Fruit fly (Drosophila melanogaster) whole organism, prepupa: ENCODE data around the gene eIF1A.
A peak's percentile ranks its signal among the peaks of the same experiment; 100 is the strongest.

Experiments used
- CG11762 ChIP-seq: fragments of 200-800 bp; sonication (Bioruptor generic); optimal IDR thresholded peaks from 3 replicates; lab custom pipeline; 2016; ENCODE audit warnings: missing biosample characterization, missing genetic modification characterization; ENCODE audit not compliant: insufficient read depth
- CG3032 ChIP-seq: fragments of 200-800 bp; optimal IDR thresholded peaks from 2 replicates; lab custom pipeline; 2019; ENCODE audit warnings: missing biosample characterization, mild to moderate bottlenecking, missing genetic modification characterization, moderate library complexity
- CG31627 ChIP-seq: fragments of 200-800 bp; sonication (Bioruptor generic); optimal IDR thresholded peaks from 3 replicates; lab custom pipeline; 2016; ENCODE audit warnings: missing biosample characterization, missing genetic modification characterization
- CG4318 ChIP-seq: fragments of 200-800 bp; sonication (Bioruptor generic); optimal IDR thresholded peaks from 3 replicates; lab custom pipeline; 2017; ENCODE audit warnings: missing biosample characterization, mild to moderate bottlenecking, missing genetic modification characterization
- CG6163 ChIP-seq: fragments of 200-800 bp; sonication (Bioruptor generic); IDR thresholded peaks from 3 replicates; pipeline ENCODE4 v1.3.6; 2022; ENCODE audit warnings: missing biosample characterization, missing genetic modification characterization
- CG6276 ChIP-seq: fragments of 200-800 bp; sonication (Bioruptor generic); optimal IDR thresholded peaks from 2 replicates; lab custom pipeline; 2017; ENCODE audit warnings: missing biosample characterization, mild to moderate bottlenecking, missing genetic modification characterization
- CG6792 ChIP-seq: fragments of 200-800 bp; sonication (Bioruptor generic); optimal IDR thresholded peaks from 3 replicates; lab custom pipeline; 2016; ENCODE audit warnings: missing biosample characterization, missing genetic modification characterization
- Eip75B ChIP-seq: fragments of 200-800 bp; sonication (Bioruptor generic); optimal IDR thresholded peaks from 3 replicates; lab custom pipeline; 2016; ENCODE audit warnings: missing biosample characterization, missing genetic modification characterization
- Eip78C ChIP-seq: fragments of 200-800 bp; sonication (Bioruptor generic); peaks from one replicate; lab custom pipeline; 2016; ENCODE audit warnings: missing biosample characterization, missing genetic modification characterization
- Eip93F ChIP-seq: fragments of 200-800 bp; sonication (Bioruptor generic); optimal IDR thresholded peaks from 2 replicates; lab custom pipeline; 2016; ENCODE audit warnings: missing biosample characterization, mild to moderate bottlenecking, missing genetic modification characterization
- Ets21C ChIP-seq: fragments of 200-800 bp; sonication (Bioruptor generic); optimal IDR thresholded peaks from 3 replicates; lab custom pipeline; 2016; ENCODE audit warnings: missing biosample characterization, missing genetic modification characterization
- Gug ChIP-seq: fragments of 200-800 bp; sonication (Bioruptor generic); IDR thresholded peaks from 2 replicates; pipeline ENCODE4 v1.3.6; 2022; ENCODE audit warnings: missing biosample characterization, missing genetic modification characterization
- Hr39 ChIP-seq: fragments of 200-800 bp; sonication (Bioruptor generic); optimal IDR thresholded peaks from 2 replicates; lab custom pipeline; 2016; ENCODE audit warnings: missing biosample characterization, missing genetic modification characterization
- Met ChIP-seq: fragments of 200-800 bp; sonication (Bioruptor generic); optimal IDR thresholded peaks from 3 replicates; lab custom pipeline; 2016; ENCODE audit warnings: missing biosample characterization, missing genetic modification characterization
- Smox ChIP-seq: fragments of 200-800 bp; sonication (Bioruptor generic); optimal IDR thresholded peaks from 3 replicates; lab custom pipeline; 2016; ENCODE audit warnings: missing biosample characterization, missing genetic modification characterization
- Sox14 ChIP-seq: fragments of 200-800 bp; sonication (Bioruptor generic); optimal IDR thresholded peaks from 3 replicates; lab custom pipeline; 2016; ENCODE audit warnings: missing biosample characterization, missing genetic modification characterization
- cyc ChIP-seq: fragments of 200-800 bp; sonication (Bioruptor generic); optimal IDR thresholded peaks from 3 replicates; lab custom pipeline; 2016; ENCODE audit warnings: missing biosample characterization, missing genetic modification characterization
- dac ChIP-seq: fragments of 200-800 bp; sonication (Bioruptor generic); optimal IDR thresholded peaks from 2 replicates; lab custom pipeline; 2017; ENCODE audit warnings: missing biosample characterization, mild to moderate bottlenecking, missing genetic modification characterization
- dsx ChIP-seq: fragments of 200-800 bp; optimal IDR thresholded peaks from 3 replicates; lab custom pipeline; 2019; ENCODE audit warnings: missing biosample characterization, mild to moderate bottlenecking, missing genetic modification characterization, moderate library complexity; ENCODE audit not compliant: poor library complexity, severe bottlenecking
- eg ChIP-seq: fragments of 200-800 bp; sonication (Bioruptor generic); IDR thresholded peaks from 3 replicates; pipeline ENCODE4 v1.3.6; 2022; ENCODE audit warnings: missing biosample characterization, missing genetic modification characterization
- esn ChIP-seq: fragments of 200-800 bp; sonication (Bioruptor generic); optimal IDR thresholded peaks from 2 replicates; lab custom pipeline; 2016; ENCODE audit warnings: missing biosample characterization, mild to moderate bottlenecking, missing genetic modification characterization, moderate library complexity
- fd59A ChIP-seq: fragments of 200-800 bp; sonication (Bioruptor generic); optimal IDR thresholded peaks from 2 replicates; lab custom pipeline; 2017; ENCODE audit warnings: missing biosample characterization, mild to moderate bottlenecking, missing genetic modification characterization, missing genetic modification reagents
- fd85E ChIP-seq: fragments of 200-800 bp; sonication (Bioruptor generic); optimal IDR thresholded peaks from 3 replicates; lab custom pipeline; 2016; ENCODE audit warnings: missing biosample characterization, missing genetic modification characterization
- fkh ChIP-seq: fragments of 200-800 bp; sonication (Bioruptor generic); optimal IDR thresholded peaks from 3 replicates; lab custom pipeline; 2017; ENCODE audit warnings: missing biosample characterization, mild to moderate bottlenecking, missing genetic modification characterization, moderate library complexity
- salr ChIP-seq, 2 experiments: fragments of 200-800 bp; sonication (Bioruptor generic); optimal IDR thresholded peaks; 3 replicates each; lab custom pipeline; 2016 to 2018; ENCODE audit warnings: missing biosample characterization in 2 of 2, missing genetic modification characterization in 2 of 2, mild to moderate bottlenecking in 1 of 2
- spab ChIP-seq: fragments of 200-800 bp; sonication (Bioruptor generic); optimal IDR thresholded peaks from 2 replicates; lab custom pipeline; 2017; ENCODE audit warnings: missing biosample characterization, mild to moderate bottlenecking, missing genetic modification characterization, missing genetic modification reagents
- ss ChIP-seq, 2 experiments: fragments of 200-800 bp; sonication (Bioruptor generic); optimal IDR thresholded peaks; 2 replicates in 1 of 2; 3 replicates in 1 of 2; lab custom pipeline; 2017 to 2018; ENCODE audit warnings: mild to moderate bottlenecking in 2 of 2, missing biosample characterization in 2 of 2, missing genetic modification characterization in 2 of 2, moderate library complexity in 1 of 2
- svp ChIP-seq: fragments of 200-800 bp; sonication (Bioruptor generic); peaks from one replicate; lab custom pipeline; 2016; ENCODE audit warnings: missing biosample characterization, missing genetic modification characterization
- topi ChIP-seq: fragments of 200-800 bp; sonication (Bioruptor generic); optimal IDR thresholded peaks from 3 replicates; lab custom pipeline; 2016; ENCODE audit warnings: missing biosample characterization, missing genetic modification characterization
- vri ChIP-seq: fragments of 200-800 bp; sonication (Bioruptor generic); optimal IDR thresholded peaks from 3 replicates; lab custom pipeline; 2016; ENCODE audit warnings: missing biosample characterization, mild to moderate bottlenecking, missing genetic modification characterization

Gene eIF1A

dm6 chr3R:18277406-18277805 lies 2.9 kb downstream of the eIF1A start:
- TF ChIP-seq vri, result peak; percentile 67
- no peak for TF ChIP-seq Eip75B (GFP tag; lab: Kevin White, UChicago)
- TF ChIP-seq salr (GFP tag; optimal IDR thresholded peaks at IDR 0.05; lab: Kevin White, UChicago), result no peak
- no peak for TF ChIP-seq Gug (GFP tag; lab: Robert Waterston, UW)
- no peak for TF ChIP-seq fd59A (GFP tag; lab: Kevin White, UChicago)
- TF ChIP-seq, all 60 proteins: peak for 1

- peak; percentile 25 for TF ChIP-seq CG31627 (GFP tag; lab: Kevin White, UChicago)
- TF ChIP-seq Eip93F (GFP tag; lab: Kevin White, UChicago), result peak; percentile 24
- TF ChIP-seq vri, result peak; percentile 72
- TF ChIP-seq esn (GFP tag; lab: Kevin White, UChicago), result peak; percentile 36
- no peak for TF ChIP-seq CG6792 (GFP tag; lab: Kevin White, UChicago)
- no peak for TF ChIP-seq ss (GFP tag; optimal IDR thresholded peaks at IDR 0.05; lab: Kevin White, UChicago)
- peak; percentile 94 for TF ChIP-seq svp
These were observed 5.0 kb downstream of the eIF1A start, which contains the start of gene CG7142 for dm6 chr3R:18279494-18279893. TSS of gene CG7142 (minus strand) at chr3R:18279522.

- TF ChIP-seq spab (GFP tag; lab: Kevin White, UChicago) (no peak), dac (GFP tag; lab: Kevin White, UChicago) (no peak), Eip78C (GFP tag; lab: Kevin White, UChicago) (no peak), dsx (no peak), Smox (GFP tag; lab: Kevin White, UChicago) (no peak), CG6276 (GFP tag; lab: Kevin White, UChicago) (no peak), Sox14 (GFP tag; lab: Kevin White, UChicago) (no peak), cyc (GFP tag; lab: Kevin White, UChicago) (no peak), CG3032 (tag; lab: Kevin White, UChicago) (no peak), topi (GFP tag; lab: Kevin White, UChicago) (no peak), eg (no peak), Hr39 (no peak), fkh (GFP tag; lab: Kevin White, UChicago) (no peak)
These were observed 5.7 kb downstream of the eIF1A start for dm6 chr3R:18280133-18280532.

- TF ChIP-seq fd85E, result no peak
- peak; percentile 2 for TF ChIP-seq Eip93F (GFP tag; lab: Kevin White, UChicago)
- peak; percentile 17 for TF ChIP-seq vri
These were observed 6.5 kb downstream of the eIF1A start for dm6 chr3R:18280866-18281473.

dm6 chr3R:18283441-18283840 lies 9.0 kb downstream of the eIF1A start, which contains the start of the genes CG14312 and CG8064:
TSS of gene CG14312 (minus strand) at chr3R:18283528.
TSS of gene CG8064 (plus strand) at chr3R:18283660.
- no peak for TF ChIP-seq CG4318
- TF ChIP-seq CG31627 (GFP tag; lab: Kevin White, UChicago), result no peak
- no peak for TF ChIP-seq Hr39
- peak; percentile 35 for TF ChIP-seq svp

dm6 chr3R:18288677-18289076 lies 14.2 kb downstream of the eIF1A start, which contains the start of gene CG7131:
TSS of gene CG7131 (minus strand) at chr3R:18288777.
- TF ChIP-seq CG6276 (GFP tag; lab: Kevin White, UChicago) (no peak), CG6163 (GFP tag; lab: Robert Waterston, UW) (no peak), eg (no peak), Eip93F (GFP tag; lab: Kevin White, UChicago) (no peak), Met (GFP tag; lab: Kevin White, UChicago) (no peak), CG4318 (no peak), Ets21C (GFP tag; lab: Kevin White, UChicago) (no peak), fd85E (no peak), fd59A (GFP tag; lab: Kevin White, UChicago) (no peak), CG11762 (GFP tag; lab: Kevin White, UChicago) (no peak), ss (GFP tag; optimal IDR thresholded peaks at IDR 0.05; lab: Kevin White, UChicago) (no peak), Hr39 (no peak)
